Worm (Caenorhabditis elegans) whole organism, L2 larva: ENCODE results near the gene ccch-3.

Experiments used
- F13H6.1 ChIP-seq: sonication (generic microtip); optimal IDR thresholded peaks from 2 replicates; lab custom pipeline; 2016; ENCODE audit warnings: missing genetic modification characterization, missing compliant biosample characterization
- R02D3.7 ChIP-seq: fragments of 150-350 bp; optimal IDR thresholded peaks from 2 replicates; lab custom pipeline; 2014; ENCODE audit warnings: missing biosample characterization, missing genetic modification characterization
- Y55F3AM.14 ChIP-seq: fragments of 200-800 bp; sonication (Bioruptor generic); optimal IDR thresholded peaks from 2 replicates; lab custom pipeline; 2018; ENCODE audit warnings: mild to moderate bottlenecking, missing genetic modification characterization, missing compliant biosample characterization
- ZK546.5 ChIP-seq: sonication (generic microtip); optimal IDR thresholded peaks from 2 replicates; lab custom pipeline; 2017; ENCODE audit warnings: missing biosample characterization, missing genetic modification characterization
- ama-1 ChIP-seq: fragments of 150-350 bp; optimal IDR thresholded peaks from 2 replicates; lab custom pipeline; 2018; ENCODE audit warnings: inconsistent platforms
- blmp-1 ChIP-seq: sonication (generic microtip); optimal IDR thresholded peaks from 2 replicates; lab custom pipeline; 2017; ENCODE audit warnings: missing genetic modification characterization, mild to moderate bottlenecking, missing compliant biosample characterization, antibody characterized with exemption, moderate library complexity; ENCODE audit not compliant: insufficient read depth
- ceh-82 ChIP-seq: fragments of 150-350 bp; optimal IDR thresholded peaks from 2 replicates; lab custom pipeline; 2014; ENCODE audit warnings: missing biosample characterization, missing genetic modification characterization
- egl-27 ChIP-seq: sonication (generic microtip); optimal IDR thresholded peaks from 3 replicates; lab custom pipeline; 2017; ENCODE audit warnings: missing biosample characterization, missing genetic modification reagents, missing genetic modification characterization
- lin-11 ChIP-seq: fragments of 150-350 bp; sonication (generic microtip); optimal IDR thresholded peaks from 2 replicates; lab custom pipeline; 2014; ENCODE audit warnings: missing biosample characterization, missing genetic modification characterization, inconsistent platforms, mixed read lengths
- lin-13 ChIP-seq: fragments of 150-350 bp; optimal IDR thresholded peaks from 2 replicates; lab custom pipeline; 2014; ENCODE audit warnings: missing biosample characterization, missing genetic modification reagents, missing genetic modification characterization
- lin-39 ChIP-seq: fragments of 150-350 bp; optimal IDR thresholded peaks from 2 replicates; lab custom pipeline; 2014; ENCODE audit warnings: missing biosample characterization, missing genetic modification reagents, missing genetic modification characterization
- lsy-2 ChIP-seq, 2 experiments: fragments of 150-350 bp in 1 of 2; sonication (generic microtip) in 1 of 2; optimal IDR thresholded peaks; 2 replicates each; lab custom pipeline; 2014 to 2017; ENCODE audit warnings: missing biosample characterization in 2 of 2, missing genetic modification characterization in 2 of 2
- mdl-1 ChIP-seq, 2 experiments: fragments of 150-350 bp in 1 of 2; sonication (generic microtip) in 1 of 2; optimal IDR thresholded peaks; 2 replicates each; lab custom pipeline; 2017; ENCODE audit warnings: missing biosample characterization in 2 of 2, missing genetic modification characterization in 2 of 2
- nhr-10 ChIP-seq: sonication (generic microtip); optimal IDR thresholded peaks from 2 replicates; lab custom pipeline; 2017; ENCODE audit warnings: missing biosample characterization, missing genetic modification characterization
- nhr-129 ChIP-seq: fragments of 150-350 bp; optimal IDR thresholded peaks from 2 replicates; lab custom pipeline; 2014; ENCODE audit warnings: missing biosample characterization, missing genetic modification characterization
- nhr-21 ChIP-seq: fragments of 150-350 bp; optimal IDR thresholded peaks from 2 replicates; lab custom pipeline; 2014; ENCODE audit warnings: missing biosample characterization, missing genetic modification characterization
- nhr-23 ChIP-seq: fragments of 150-350 bp; optimal IDR thresholded peaks from 2 replicates; lab custom pipeline; 2014; ENCODE audit warnings: missing biosample characterization, missing genetic modification reagents, missing genetic modification characterization
- nhr-237 ChIP-seq: fragments of 150-350 bp; optimal IDR thresholded peaks from 2 replicates; lab custom pipeline; 2014; ENCODE audit warnings: missing biosample characterization, missing genetic modification characterization
- nhr-25 ChIP-seq: fragments of 150-350 bp; sonication (generic microtip); optimal IDR thresholded peaks from 3 replicates; lab custom pipeline; 2014; ENCODE audit warnings: missing biosample characterization, missing genetic modification characterization
- nhr-77 ChIP-seq: fragments of 150-350 bp; optimal IDR thresholded peaks from 2 replicates; lab custom pipeline; 2014; ENCODE audit warnings: missing biosample characterization, missing genetic modification characterization
- peb-1 ChIP-seq: fragments of 150-350 bp; optimal IDR thresholded peaks from 2 replicates; lab custom pipeline; 2014; ENCODE audit warnings: missing biosample characterization, missing genetic modification characterization
- sma-3 ChIP-seq: sonication (generic microtip); optimal IDR thresholded peaks from 2 replicates; lab custom pipeline; 2016; ENCODE audit warnings: missing genetic modification reagents, missing genetic modification characterization, missing compliant biosample characterization
- sma-9 ChIP-seq, 2 experiments: fragments of 150-350 bp in 1 of 2; sonication (generic microtip) in 1 of 2; optimal IDR thresholded peaks; 2 replicates each; lab custom pipeline; 2014 to 2016; ENCODE audit warnings: missing genetic modification characterization in 2 of 2, mild to moderate bottlenecking in 1 of 2, missing biosample characterization in 1 of 2, missing compliant biosample characterization in 1 of 2, missing genetic modification reagents in 1 of 2, moderate library complexity in 1 of 2
- snpc-4 ChIP-seq: fragments of 150-350 bp; optimal IDR thresholded peaks from 2 replicates; lab custom pipeline; 2014; ENCODE audit warnings: missing biosample characterization, missing genetic modification characterization
- unc-55 ChIP-seq: fragments of 150-350 bp; sonication (generic microtip); optimal IDR thresholded peaks from 3 replicates; lab custom pipeline; 2014; ENCODE audit warnings: missing biosample characterization, missing genetic modification reagents, missing genetic modification characterization
- unc-62 ChIP-seq: fragments of 150-350 bp; optimal IDR thresholded peaks from 2 replicates; lab custom pipeline; 2014; ENCODE audit warnings: missing biosample characterization, missing genetic modification reagents, missing genetic modification characterization
- ztf-1 ChIP-seq: fragments of 200-800 bp; sonication (Bioruptor generic); conservative IDR thresholded peaks from 2 replicates; pipeline ENCODE4 v1.3.6; 2022; ENCODE audit warnings: missing genetic modification characterization, missing compliant biosample characterization

ccch-3 gene

DNA sequence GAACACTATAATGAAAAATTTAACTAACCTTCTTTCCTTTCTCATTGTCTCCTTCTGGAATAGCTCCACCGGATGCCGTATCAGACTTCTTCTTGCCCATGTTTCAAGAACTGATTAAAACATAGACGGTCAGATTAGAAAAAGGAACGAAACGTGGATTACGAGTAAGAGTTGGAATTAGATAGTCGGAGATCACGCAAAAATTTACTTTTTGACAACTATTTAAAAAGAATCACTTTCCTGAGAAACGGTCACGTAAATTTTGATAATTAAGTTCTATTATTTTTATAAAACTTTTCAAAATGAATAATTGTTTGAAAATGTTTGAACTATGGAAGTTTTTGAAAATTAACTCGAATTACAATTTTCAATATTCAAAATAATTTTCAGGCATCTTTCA is 47.4 kb downstream of the ccch-3 start, which contains the start of gene cyc-2.2:
Gene cyc-2.2, minus strand, starts transcription at position 101 of the 400 bp plus-strand sequence.
- TF ChIP-seq snpc-4: no peak
- TF ChIP-seq F13H6.1 (tag; lab: Kevin White, UChicago): no peak
- TF ChIP-seq unc-62 (GFP tag; lab: Kevin White, UChicago): no peak
- no peak for TF ChIP-seq mdl-1 (tag; optimal IDR thresholded peaks at IDR 0.05; lab: Kevin White, UChicago)
- TF ChIP-seq lin-13: no peak
- TF ChIP-seq ztf-1 (GFP tag; lab: Robert Waterston, UW): no peak
- no peak for TF ChIP-seq nhr-10 (tag; lab: Kevin White, UChicago)
- no peak for TF ChIP-seq peb-1
- no peak for TF ChIP-seq egl-27 (tag; lab: Kevin White, UChicago)
- no peak for TF ChIP-seq Y55F3AM.14 (GFP tag; lab: Kevin White, UChicago)
- TF ChIP-seq ama-1 (lab: Kevin White, UChicago): no peak

DNA sequence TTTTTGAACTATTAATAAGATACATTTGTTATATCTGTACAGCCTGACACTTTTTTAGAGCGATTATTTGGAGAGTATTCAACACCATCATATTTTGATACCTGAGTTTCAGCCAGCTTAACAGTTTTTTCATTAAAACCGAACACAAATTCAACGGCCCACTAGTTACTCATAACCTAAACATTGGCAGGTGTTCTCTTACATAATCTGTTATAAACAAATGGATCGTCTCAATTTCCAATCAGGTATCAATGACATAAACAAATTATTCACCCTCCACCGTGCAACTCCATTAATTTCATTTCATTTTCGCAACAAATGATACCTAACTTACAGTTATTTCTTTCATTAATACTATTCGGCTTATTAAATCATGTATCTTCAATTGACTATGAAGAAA is 48.5 kb downstream of the ccch-3 start, which contains the start of gene cubn-1:
Gene cubn-1, plus strand, starts transcription at position 301 of the 400 bp plus-strand sequence.
- TF ChIP-seq nhr-129 (tag; lab: Kevin White, UChicago) (no peak), lin-39 (no peak), unc-55 (GFP tag; lab: Kevin White, UChicago) (no peak), sma-9 (GFP tag; optimal IDR thresholded peaks at IDR 0.05; lab: Kevin White, UChicago) (no peak), sma-9 (tag; optimal IDR thresholded peaks at IDR 0.05; lab: Kevin White, UChicago) (no peak), lin-13 (no peak), blmp-1 (tag; lab: Kevin White, UChicago) (no peak)
- TF ChIP-seq, all 48 proteins: peak for 0

DNA sequence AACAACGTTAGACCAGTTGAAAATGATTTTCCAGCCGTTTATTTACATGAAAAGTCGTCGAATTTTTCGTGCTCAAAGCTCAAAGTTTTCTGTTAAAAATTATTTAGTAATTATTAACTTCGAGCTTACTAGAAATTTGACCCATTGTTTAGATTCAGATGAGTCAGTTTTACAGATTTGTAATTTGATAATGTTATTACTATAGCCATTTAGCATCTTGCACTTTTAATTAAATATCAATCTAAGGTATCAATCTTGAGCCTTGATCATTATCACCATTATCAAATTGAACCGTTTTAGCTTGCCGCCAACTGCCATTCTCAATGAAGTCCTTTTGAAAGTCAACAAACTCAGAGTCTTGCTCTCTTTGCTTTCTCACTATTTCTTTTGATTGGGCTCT is 50.0 kb downstream of the ccch-3 start, which contains the start of gene ZC116.1:
Gene ZC116.1, plus strand, starts transcription at position 301 of the 400 bp plus-strand sequence.
- TF ChIP-seq ZK546.5 (tag; lab: Kevin White, UChicago): no peak
- no peak for TF ChIP-seq ceh-82
- TF ChIP-seq R02D3.7 (tag; lab: Kevin White, UChicago): no peak
- TF ChIP-seq nhr-23 (tag; lab: Kevin White, UChicago): no peak
- TF ChIP-seq nhr-77 (tag; lab: Kevin White, UChicago): no peak
- no peak for TF ChIP-seq mdl-1 (tag; optimal IDR thresholded peaks at IDR 0.05; lab: Kevin White, UChicago)
- TF ChIP-seq ztf-1 (GFP tag; lab: Robert Waterston, UW): no peak
- TF ChIP-seq nhr-21: no peak
- no peak for TF ChIP-seq lsy-2 (tag; optimal IDR thresholded peaks at IDR 0.05; lab: Kevin White, UChicago)
- TF ChIP-seq nhr-25 (tag; lab: Kevin White, UChicago): no peak
- no peak for TF ChIP-seq nhr-237 (tag; lab: Kevin White, UChicago)
- TF ChIP-seq lin-11: no peak

DNA sequence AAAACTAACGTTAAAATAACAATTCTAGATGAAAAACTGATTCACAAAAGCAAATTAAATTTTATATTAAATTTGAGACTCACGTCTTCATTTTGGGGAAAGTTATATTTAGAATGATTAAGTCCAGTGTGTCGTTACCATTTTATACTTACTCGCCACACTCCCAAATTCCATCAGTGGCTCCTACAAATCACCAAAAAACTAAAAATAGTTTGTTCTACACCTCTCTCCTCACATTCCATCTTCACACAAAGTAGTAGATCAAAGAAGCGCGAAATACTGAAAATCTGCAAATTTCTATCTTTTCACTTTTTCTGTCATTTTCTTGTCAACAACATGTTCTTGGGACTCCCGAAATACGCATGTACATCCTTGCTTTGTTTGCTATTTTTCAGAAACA is 50.6 kb downstream of the ccch-3 start, which contains the start of gene ZC116.5:
Gene ZC116.5, minus strand, starts transcription at position 101 of the 400 bp plus-strand sequence.
- TF ChIP-seq sma-9 (GFP tag; optimal IDR thresholded peaks at IDR 0.05; lab: Kevin White, UChicago) (no peak), sma-9 (tag; optimal IDR thresholded peaks at IDR 0.05; lab: Kevin White, UChicago) (no peak), sma-3 (GFP tag; lab: Kevin White, UChicago) (no peak)
- TF ChIP-seq, all 48 proteins: peak for 0
